Fruit fly (Drosophila melanogaster): Measurements from ENCODE around the gene CG18301.

DNA sequence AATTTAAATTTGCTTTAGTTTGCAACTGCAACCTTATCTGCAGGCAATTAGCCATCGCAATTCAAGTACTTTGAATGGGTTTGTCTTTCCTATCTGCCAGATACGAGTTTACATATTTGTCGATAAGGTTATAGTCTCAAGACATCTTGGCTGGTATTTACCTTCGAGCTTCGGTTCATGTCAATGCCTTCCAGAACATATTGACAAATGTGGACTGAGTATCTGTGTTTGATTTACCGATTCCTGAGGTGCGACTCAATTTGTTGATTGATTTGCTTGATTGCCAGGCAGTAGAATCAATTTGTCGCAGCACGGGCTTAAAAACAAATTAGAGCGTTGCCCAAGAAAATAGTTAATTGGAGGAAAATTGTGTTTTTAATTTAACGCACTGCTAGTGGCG lies 21.2 kb downstream of the CG18301 start:
- TF ChIP-seq h (optimal IDR thresholded peaks at IDR 0.05) = no peak
- no peak for TF ChIP-seq psq (optimal IDR thresholded peaks at IDR 0.05)
- TF ChIP-seq insv (optimal IDR thresholded peaks at IDR 0.05) = no peak

Data from Kc167 (cell line).